Worm (Caenorhabditis elegans) whole organism, early embryonic: Measurements from ENCODE around the gene fbxa-181.

Source experiments
- B0310.2 ChIP-seq: sonication (generic microtip); optimal IDR thresholded peaks from 2 replicates; lab custom pipeline; 2016; ENCODE audit warnings: mild to moderate bottlenecking, missing genetic modification characterization, missing compliant biosample characterization
- aly-1 ChIP-seq: sonication (generic microtip); optimal IDR thresholded peaks from 2 replicates; lab custom pipeline; 2016; ENCODE audit warnings: missing genetic modification characterization, missing compliant biosample characterization
- ama-1 ChIP-seq: fragments of 150-350 bp; optimal IDR thresholded peaks from 2 replicates; lab custom pipeline; 2014
- ceh-13 ChIP-seq: fragments of 200-800 bp; sonication (Bioruptor generic); optimal IDR thresholded peaks from 2 replicates; lab custom pipeline; 2018; ENCODE audit warnings: mild to moderate bottlenecking, missing genetic modification characterization, missing compliant biosample characterization
- ets-7 ChIP-seq: sonication (generic microtip); optimal IDR thresholded peaks from 2 replicates; lab custom pipeline; 2016; ENCODE audit warnings: missing genotype, missing genetic modification characterization, missing compliant biosample characterization
- flt-1 ChIP-seq: fragments of 200-800 bp; sonication (Bioruptor generic); IDR thresholded peaks from 2 replicates; pipeline ENCODE4 v1.3.6; 2022; ENCODE audit warnings: missing genetic modification characterization, missing compliant biosample characterization
- hmg-4 ChIP-seq: fragments of 200-800 bp; sonication (Bioruptor generic); optimal IDR thresholded peaks from 2 replicates; lab custom pipeline; 2018; ENCODE audit warnings: mild to moderate bottlenecking, missing genetic modification characterization, missing compliant biosample characterization
- hnd-1 ChIP-seq: sonication (generic microtip); optimal IDR thresholded peaks from 2 replicates; lab custom pipeline; 2016; ENCODE audit warnings: missing genetic modification characterization, missing compliant biosample characterization
- pes-1 ChIP-seq: fragments of 200-800 bp; sonication (Bioruptor generic); IDR thresholded peaks from 2 replicates; pipeline ENCODE4 v1.3.6; 2022; ENCODE audit warnings: missing genetic modification reagents, missing genetic modification characterization, missing compliant biosample characterization
- sea-1 ChIP-seq: fragments of 200-800 bp; sonication (Bioruptor generic); conservative IDR thresholded peaks from 2 replicates; pipeline ENCODE4 v1.3.6; 2022; ENCODE audit warnings: missing genetic modification characterization, missing compliant biosample characterization
- tbx-11 ChIP-seq: fragments of 200-800 bp; sonication (Bioruptor generic); IDR thresholded peaks from 2 replicates; pipeline ENCODE4 v1.3.6; 2022; ENCODE audit warnings: missing genetic modification characterization, missing compliant biosample characterization
- tbx-37 ChIP-seq: fragments of 200-800 bp; sonication (Bioruptor generic); conservative IDR thresholded peaks from 2 replicates; pipeline ENCODE4 v1.3.6; 2022; ENCODE audit warnings: missing genetic modification reagents, missing genetic modification characterization, missing compliant biosample characterization
- tra-4 ChIP-seq: sonication (generic microtip); optimal IDR thresholded peaks from 2 replicates; lab custom pipeline; 2017; ENCODE audit warnings: missing genetic modification characterization, missing compliant biosample characterization

DNA sequence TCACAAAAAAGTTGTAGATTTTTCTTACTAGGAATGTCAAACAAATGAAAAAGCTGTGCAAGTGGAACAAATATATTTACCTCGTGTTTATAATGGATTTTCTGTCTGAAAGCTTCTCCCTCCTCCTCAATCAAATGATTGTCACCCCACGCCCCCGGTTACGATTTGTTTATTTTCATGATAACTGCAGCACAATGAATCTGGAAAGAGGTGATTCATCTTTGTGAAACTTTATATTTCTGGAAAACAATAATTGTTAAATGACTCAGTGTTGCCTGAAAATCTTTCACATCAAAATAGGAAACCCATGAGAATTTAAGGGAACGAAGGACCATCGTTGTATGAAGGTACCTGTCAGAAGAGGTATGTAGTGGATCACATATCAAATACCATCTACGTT, 23.0 kb downstream of the fbxa-181 start, which contains the start of gene F35E12.10:
- TF ChIP-seq tra-4 (tag; lab: Kevin White, UChicago): no peak
- no peak for TF ChIP-seq aly-1 (tag; lab: Kevin White, UChicago)
- TF ChIP-seq pes-1 (GFP tag; lab: Robert Waterston, UW): no peak
- no peak for TF ChIP-seq ama-1
- no peak for TF ChIP-seq ceh-13 (GFP tag; lab: Kevin White, UChicago)
- no peak for TF ChIP-seq tbx-37 (GFP tag; lab: Robert Waterston, UW)
- TF ChIP-seq hmg-4: no peak
- TF ChIP-seq sea-1: no peak
- no peak for TF ChIP-seq flt-1 (GFP tag; lab: Robert Waterston, UW)
- no peak for TF ChIP-seq hnd-1 (tag; lab: Kevin White, UChicago)
- TF ChIP-seq tbx-11 (GFP tag; lab: Robert Waterston, UW): no peak
- TF ChIP-seq ets-7 (tag; lab: Kevin White, UChicago): no peak
- no peak for TF ChIP-seq B0310.2 (tag; lab: Kevin White, UChicago)
